Comparison of ENCODE assay signal across 2 fruit fly cellular contexts in the genomic region with DNA sequence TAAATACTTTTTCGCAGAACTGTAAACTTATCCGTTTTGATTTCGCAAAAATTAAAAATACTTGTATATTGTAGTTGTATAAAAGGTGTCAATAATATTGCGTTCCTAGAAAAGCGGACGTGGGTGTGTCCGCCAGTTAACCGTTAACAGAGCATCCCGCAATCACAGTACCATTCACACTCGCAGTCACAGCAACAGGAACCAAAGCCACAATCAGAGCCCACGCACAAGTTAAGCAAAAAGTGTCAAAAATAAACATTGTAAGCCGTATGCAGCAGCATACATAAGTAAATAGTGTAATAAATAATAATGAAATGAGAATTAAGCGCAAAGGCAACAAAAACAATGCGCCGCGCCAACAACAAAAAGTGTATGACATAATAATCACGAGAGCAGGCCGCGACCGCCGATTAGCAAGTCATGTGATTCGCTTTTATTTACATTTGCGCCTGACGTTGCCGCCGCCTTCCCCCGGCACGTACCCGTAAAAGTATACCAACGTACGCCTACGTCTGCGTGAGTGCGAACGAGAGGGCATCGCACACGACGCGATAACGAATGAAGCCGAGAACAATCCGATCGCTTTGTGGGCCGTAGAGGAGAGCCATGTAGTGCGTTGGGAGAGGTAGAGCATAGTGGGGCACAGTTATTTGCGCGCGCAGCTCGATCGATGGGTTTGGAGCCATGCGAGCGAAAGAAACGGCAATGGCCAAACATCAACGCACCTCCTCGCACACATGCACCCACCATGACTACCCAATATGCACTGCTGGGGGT.
A peak's percentile ranks its signal among the peaks of the same experiment; 100 is the strongest.
TF ChIP-seq lines count a peak whose summit lies in the region.

No protein-coding gene starts in this region.

TF ChIP-seq in whole organism, embryonic, 481 proteins besides CTCF, POLR2A, EP300 and RAD21 (continued from another document and continues in another):
- peak; percentile 3 for TF ChIP-seq CG11723 (GFP tag; optimal IDR thresholded peaks at IDR 0.05; lab: Kevin White, UChicago)
- peak; percentile 67 for TF ChIP-seq Fer1 (GFP tag; optimal IDR thresholded peaks at IDR 0.05; lab: Kevin White, UChicago)
- TF ChIP-seq hbn (GFP tag; IDR thresholded peaks at IDR 0.05; lab: Robert Waterston, UW; ENCODE audit: partially characterized antibody) = peak; percentile 49; the same call in 1 of the 2 replicates
- no peak for TF ChIP-seq CG33213 (GFP tag; optimal IDR thresholded peaks at IDR 0.05; lab: Kevin White, UChicago)
- TF ChIP-seq CG4360 (GFP tag; IDR thresholded peaks at IDR 0.05; lab: Robert Waterston, UW) = peak; percentile 68
- TF ChIP-seq slbo (GFP tag; IDR thresholded peaks at IDR 0.05; lab: Robert Waterston, UW) = peak; percentile 63
- peak; percentile 15 for TF ChIP-seq Dp (GFP tag; optimal IDR thresholded peaks at IDR 0.05; lab: Kevin White, UChicago)
- peak; percentile 7; the same call in 1 of the 2 replicates for TF ChIP-seq Atf6 (GFP tag; IDR thresholded peaks at IDR 0.05; lab: Robert Waterston, UW)
- TF ChIP-seq Vsx1 (GFP tag; optimal IDR thresholded peaks at IDR 0.05; lab: Kevin White, UChicago) = peak; percentile 73
- no peak for TF ChIP-seq schlank (tag; optimal IDR thresholded peaks at IDR 0.05; lab: Kevin White, UChicago)
- peak; percentile 57 for TF ChIP-seq lilli (GFP tag; optimal IDR thresholded peaks at IDR 0.05; lab: Kevin White, UChicago)
- peak; percentile 69 for TF ChIP-seq E2f1 (GFP tag; IDR thresholded peaks at IDR 0.05; lab: Robert Waterston, UW)
- peak; percentile 45 for TF ChIP-seq Meics (GFP tag; optimal IDR thresholded peaks at IDR 0.05; lab: Kevin White, UChicago)
- no peak for TF ChIP-seq CG12219 (GFP tag; optimal IDR thresholded peaks at IDR 0.05; lab: Kevin White, UChicago)
- peak; percentile 26 for TF ChIP-seq nmo (GFP tag; optimal IDR thresholded peaks at IDR 0.05; lab: Kevin White, UChicago)
- peak; percentile 60 for TF ChIP-seq CG18599 (GFP tag; optimal IDR thresholded peaks at IDR 0.05; lab: Kevin White, UChicago)
- TF ChIP-seq ftz-f1 (GFP tag; optimal IDR thresholded peaks at IDR 0.05; lab: Kevin White, UChicago) = peak; percentile 80
- TF ChIP-seq Mes4 (GFP tag; optimal IDR thresholded peaks at IDR 0.05; lab: Kevin White, UChicago) = no peak
- TF ChIP-seq sob (GFP tag; IDR thresholded peaks at IDR 0.05; lab: Robert Waterston, UW) = peak; percentile 18; the same call in 1 of the 2 replicates
- no peak for TF ChIP-seq dm (GFP tag; optimal IDR thresholded peaks at IDR 0.05; lab: Kevin White, UChicago)
- TF ChIP-seq so (GFP tag; IDR thresholded peaks at IDR 0.05; lab: Robert Waterston, UW) = no peak
- peak; percentile 32 for TF ChIP-seq CG12391 (tag; optimal IDR thresholded peaks at IDR 0.05; lab: Kevin White, UChicago)
- TF ChIP-seq ara (GFP tag; IDR thresholded peaks at IDR 0.05; lab: Robert Waterston, UW) = peak; percentile 38; the same call in 1 of the 2 replicates
- TF ChIP-seq CG10543 (GFP tag; optimal IDR thresholded peaks at IDR 0.05; lab: Kevin White, UChicago) = peak; percentile 99
- TF ChIP-seq Taf1 (GFP tag; IDR thresholded peaks at IDR 0.05; lab: Robert Waterston, UW) = peak; percentile 5; the same call in 1 of the 2 replicates
- peak; percentile 45 for TF ChIP-seq Hand (GFP tag; optimal IDR thresholded peaks at IDR 0.05; lab: Kevin White, UChicago)
- peak; percentile 13; the same call in 1 of the 3 replicates for TF ChIP-seq Aef1 (GFP tag; IDR thresholded peaks at IDR 0.05; lab: Robert Waterston, UW)
- peak; percentile 25 for TF ChIP-seq ab (GFP tag; optimal IDR thresholded peaks at IDR 0.05; lab: Kevin White, UChicago)
- peak; percentile 33 for TF ChIP-seq caup (GFP tag; optimal IDR thresholded peaks at IDR 0.05; lab: Kevin White, UChicago; ENCODE audit: severe bottlenecking)
- peak; percentile 40; the same call in 1 of the 2 replicates for TF ChIP-seq ato (GFP tag; IDR thresholded peaks at IDR 0.05; lab: Robert Waterston, UW; ENCODE audit: partially characterized antibody)
- TF ChIP-seq Atf-2 (GFP tag; optimal IDR thresholded peaks at IDR 0.05; lab: Kevin White, UChicago) = no peak
- TF ChIP-seq CG32767 (GFP tag; IDR thresholded peaks at IDR 0.05; lab: Robert Waterston, UW) = peak; percentile 73
- peak; percentile 95 for TF ChIP-seq CG11696 (GFP tag; IDR thresholded peaks at IDR 0.05; lab: Robert Waterston, UW)
- TF ChIP-seq CG14441 (GFP tag; IDR thresholded peaks at IDR 0.05; lab: Robert Waterston, UW) = peak; percentile 36
- TF ChIP-seq lov (optimal IDR thresholded peaks at IDR 0.05; lab: Kevin White, UChicago) = no peak
- TF ChIP-seq lov (GFP tag; IDR thresholded peaks at IDR 0.05; lab: Robert Waterston, UW) = no peak
- no peak for TF ChIP-seq CG9876 (GFP tag; optimal IDR thresholded peaks at IDR 0.05; lab: Kevin White, UChicago)
- TF ChIP-seq gce (GFP tag; IDR thresholded peaks at IDR 0.05; lab: Robert Waterston, UW) = 0 out of 3 replicates have a peak, but pooled peaks have one; percentile 44
- TF ChIP-seq CG30431 (GFP tag; optimal IDR thresholded peaks at IDR 0.05; lab: Kevin White, UChicago) = peak; percentile 6
- peak; percentile 44 for TF ChIP-seq Rx (GFP tag; IDR thresholded peaks at IDR 0.05; lab: Robert Waterston, UW)
- TF ChIP-seq oc (tag; optimal IDR thresholded peaks at IDR 0.05; lab: Kevin White, UChicago) = peak; percentile 51
- peak; percentile 49 for TF ChIP-seq grau (tag; optimal IDR thresholded peaks at IDR 0.05; lab: Kevin White, UChicago)
- peak; percentile 85 for TF ChIP-seq CG10321 (GFP tag; IDR thresholded peaks at IDR 0.05; lab: Robert Waterston, UW)
- TF ChIP-seq stc (GFP tag; IDR thresholded peaks at IDR 0.05; lab: Robert Waterston, UW) = peak; percentile 45; the same call in 1 of the 2 replicates
- peak; percentile 50 for TF ChIP-seq Hmr (GFP tag; optimal IDR thresholded peaks at IDR 0.05; lab: Kevin White, UChicago)
- TF ChIP-seq Hr39 (optimal IDR thresholded peaks at IDR 0.05; lab: Kevin White, UChicago) = no peak
- no peak for TF ChIP-seq Lpt (GFP tag; optimal IDR thresholded peaks at IDR 0.05; lab: Kevin White, UChicago)
- TF ChIP-seq D19A (tag; optimal IDR thresholded peaks at IDR 0.05; lab: Kevin White, UChicago) = no peak
- TF ChIP-seq CG32532 (GFP tag; IDR thresholded peaks at IDR 0.05; lab: Robert Waterston, UW) = peak; percentile 59
- no peak for TF ChIP-seq CG8281 (tag; optimal IDR thresholded peaks at IDR 0.05; lab: Kevin White, UChicago)
- peak; percentile 42; the same call in 1 of the 2 replicates for TF ChIP-seq chm (GFP tag; IDR thresholded peaks at IDR 0.05; lab: Robert Waterston, UW)
- peak; percentile 41 for TF ChIP-seq Max (GFP tag; optimal IDR thresholded peaks at IDR 0.05; lab: Kevin White, UChicago)
- TF ChIP-seq CG15269 (tag; optimal IDR thresholded peaks at IDR 0.05; lab: Kevin White, UChicago) = peak; percentile 27
- TF ChIP-seq odd (GFP tag; optimal IDR thresholded peaks at IDR 0.05; lab: Kevin White, UChicago) = peak; percentile 7
- peak; percentile 32 for TF ChIP-seq Hey (tag; optimal IDR thresholded peaks at IDR 0.05; lab: Kevin White, UChicago)
- TF ChIP-seq tna (GFP tag; IDR thresholded peaks at IDR 0.05; lab: Robert Waterston, UW; ENCODE audit: partially characterized antibody) = peak; percentile 19; the same call in 1 of the 2 replicates
- TF ChIP-seq Hmx (GFP tag; optimal IDR thresholded peaks at IDR 0.05; lab: Kevin White, UChicago) = no peak
- TF ChIP-seq CG3407 (GFP tag; optimal IDR thresholded peaks at IDR 0.05; lab: Kevin White, UChicago) = no peak
- TF ChIP-seq CG7987 (GFP tag; optimal IDR thresholded peaks at IDR 0.05; lab: Kevin White, UChicago) = peak; percentile 82

TF ChIP-seq in whole organism, prepupa, 60 proteins besides CTCF, POLR2A, EP300 and RAD21 (continued from another document):
- TF ChIP-seq Ets96B (tag; optimal IDR thresholded peaks at IDR 0.05; lab: Kevin White, UChicago) = no peak
- peak; percentile 29 for TF ChIP-seq topi (GFP tag; optimal IDR thresholded peaks at IDR 0.05; lab: Kevin White, UChicago)
- peak; percentile 97 for TF ChIP-seq svp (GFP tag; lab: Kevin White, UChicago)
